Fruit fly (Drosophila melanogaster): ENCODE results near the gene CG15754.

CG15754 gene

DNA sequence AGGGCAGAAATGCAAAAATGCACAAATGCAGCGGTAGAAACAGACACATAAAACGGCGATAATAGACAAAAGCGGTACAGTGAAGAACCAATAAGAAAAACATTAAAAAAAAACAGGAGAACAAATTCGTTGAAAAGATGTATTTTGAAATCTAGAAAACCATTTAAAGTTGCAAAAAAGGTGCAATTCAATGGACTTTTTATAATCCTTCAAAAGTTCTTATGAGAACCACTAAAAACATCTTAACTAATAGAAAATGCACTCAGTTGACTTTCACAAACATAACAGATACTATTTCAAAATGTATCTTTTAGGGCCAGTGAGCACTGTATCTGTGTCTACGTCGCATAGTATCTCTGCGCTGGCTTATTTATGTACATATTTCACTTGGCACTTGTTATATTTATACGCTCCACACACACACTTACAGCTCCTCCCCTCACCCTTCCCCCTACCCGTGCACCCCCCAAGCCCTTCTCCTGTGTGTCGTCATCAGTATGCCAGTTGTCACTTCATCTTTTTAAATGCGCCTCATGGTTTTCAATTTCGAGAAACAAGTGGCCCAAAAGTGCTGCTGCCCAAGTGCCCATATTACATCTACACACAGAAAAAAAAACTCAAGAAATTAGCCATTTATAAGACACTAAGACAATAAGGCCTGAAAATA lies 37.8 kb downstream of the CG15754 start:
- TF ChIP-seq CG17801 (GFP tag; optimal IDR thresholded peaks at IDR 0.05; ENCODE audit: partially characterized antibody): no peak

DNA sequence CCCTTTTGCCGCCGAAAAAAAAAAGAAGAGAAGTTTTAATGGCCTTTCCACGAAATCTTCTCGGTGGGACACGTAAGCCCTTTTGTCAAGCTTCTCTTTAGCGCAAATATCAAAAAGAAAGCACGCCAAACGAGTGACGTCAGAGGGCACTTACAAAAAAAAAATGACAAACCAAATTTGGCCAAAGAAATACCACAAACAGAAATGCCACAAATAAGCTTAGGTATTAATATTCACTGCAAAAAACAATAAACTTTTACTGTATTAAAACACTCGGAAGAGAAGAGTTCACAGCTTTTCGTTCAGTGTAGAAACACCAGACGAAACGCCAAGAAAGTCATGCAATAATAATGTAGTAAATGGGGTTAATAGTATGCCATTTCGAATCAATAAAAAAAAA lies 40.3 kb downstream of the CG15754 start:
- TF ChIP-seq CG17801 (GFP tag; optimal IDR thresholded peaks at IDR 0.05; ENCODE audit: partially characterized antibody): peak; percentile 44

DNA sequence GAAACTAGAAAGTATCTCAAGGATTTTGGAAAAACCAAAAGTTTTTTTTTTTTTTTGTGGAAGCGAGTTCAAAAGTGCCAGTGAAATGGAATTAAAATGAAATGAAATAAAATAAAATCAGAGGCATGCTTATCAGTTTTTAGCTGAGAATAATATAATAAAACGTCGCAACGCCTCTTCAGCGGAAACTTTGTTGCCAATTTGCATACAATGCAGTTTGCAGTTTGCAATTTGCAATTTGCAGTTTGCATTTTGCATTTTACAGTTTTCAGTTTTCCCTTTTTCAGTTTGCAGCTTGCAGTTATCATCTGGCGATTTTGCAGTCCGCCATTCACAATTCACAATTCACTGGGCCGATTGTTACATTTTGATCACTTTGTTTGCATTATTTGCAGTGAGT lies 41.0 kb downstream of the CG15754 start:
- TF ChIP-seq CG17801 (GFP tag; optimal IDR thresholded peaks at IDR 0.05; ENCODE audit: partially characterized antibody): peak; percentile 6

DNA sequence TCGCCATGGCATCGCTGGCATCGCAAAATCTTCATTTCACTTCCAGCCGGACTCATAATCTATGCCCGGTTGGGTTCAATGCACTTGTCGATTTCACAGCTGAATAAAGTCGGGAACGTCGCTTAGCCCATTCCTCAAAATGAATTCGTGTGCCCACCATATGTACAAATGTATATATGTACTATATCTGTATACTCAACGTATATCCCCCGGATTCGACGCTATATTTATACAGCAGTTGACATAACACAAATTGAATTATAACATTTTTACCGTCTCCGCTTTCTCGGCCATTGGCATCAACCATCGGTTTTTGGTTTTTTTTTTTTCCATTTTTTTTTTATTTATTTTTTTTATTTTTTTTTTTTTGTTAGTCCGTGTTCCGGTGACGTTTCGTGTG lies 42.4 kb downstream of the CG15754 start:
- TF ChIP-seq CG17801 (GFP tag; optimal IDR thresholded peaks at IDR 0.05; ENCODE audit: partially characterized antibody): no peak

DNA sequence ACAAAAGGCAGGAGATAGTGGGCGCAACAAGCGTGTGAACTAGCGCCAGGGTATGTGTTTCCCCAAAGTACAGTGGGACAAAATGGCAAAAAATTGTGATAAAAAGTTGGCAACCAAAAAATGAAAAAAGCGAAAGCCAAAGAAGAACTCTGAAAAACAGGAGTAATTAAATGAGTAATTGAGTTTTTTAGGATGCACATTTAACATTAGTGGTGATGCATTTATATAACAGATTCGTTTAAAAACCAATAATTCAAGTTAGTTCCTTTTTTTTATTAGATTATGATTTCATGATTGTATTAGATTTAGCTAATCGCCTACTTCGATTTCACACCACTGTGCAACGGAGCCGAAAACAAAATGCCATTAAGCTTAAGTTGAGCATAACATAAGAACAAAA lies 44.6 kb downstream of the CG15754 start:
- TF ChIP-seq CG17801 (GFP tag; optimal IDR thresholded peaks at IDR 0.05; ENCODE audit: partially characterized antibody): peak; percentile 78

All from ovary, adult (tissue).